Worm (Caenorhabditis elegans) whole organism, midembryonic: ENCODE measurements around the gene clec-58.

Experiments used
- flt-1 ChIP-seq: fragments of 200-800 bp; sonication (Bioruptor generic); IDR thresholded peaks from 2 replicates; pipeline ENCODE4 v1.3.6; 2022; ENCODE audit warnings: missing genetic modification characterization, missing compliant biosample characterization
- klf-2 ChIP-seq: fragments of 200-800 bp; sonication (Bioruptor generic); conservative IDR thresholded peaks from 2 replicates; pipeline ENCODE4 v1.3.6; 2022; ENCODE audit warnings: missing genetic modification reagents, missing genetic modification characterization, missing compliant biosample characterization
- med-1 ChIP-seq: sonication (generic microtip); optimal IDR thresholded peaks from 2 replicates; lab custom pipeline; 2017; ENCODE audit warnings: missing genetic modification characterization, mild to moderate bottlenecking, missing compliant biosample characterization, antibody characterized with exemption, missing genetic modification reagents; ENCODE audit not compliant: insufficient read depth
- ref-1 ChIP-seq: fragments of 200-800 bp; sonication (Bioruptor generic); conservative IDR thresholded peaks from 2 replicates; pipeline ENCODE4 v1.3.6; 2022; ENCODE audit warnings: missing genetic modification reagents, missing genetic modification characterization, missing compliant biosample characterization

DNA sequence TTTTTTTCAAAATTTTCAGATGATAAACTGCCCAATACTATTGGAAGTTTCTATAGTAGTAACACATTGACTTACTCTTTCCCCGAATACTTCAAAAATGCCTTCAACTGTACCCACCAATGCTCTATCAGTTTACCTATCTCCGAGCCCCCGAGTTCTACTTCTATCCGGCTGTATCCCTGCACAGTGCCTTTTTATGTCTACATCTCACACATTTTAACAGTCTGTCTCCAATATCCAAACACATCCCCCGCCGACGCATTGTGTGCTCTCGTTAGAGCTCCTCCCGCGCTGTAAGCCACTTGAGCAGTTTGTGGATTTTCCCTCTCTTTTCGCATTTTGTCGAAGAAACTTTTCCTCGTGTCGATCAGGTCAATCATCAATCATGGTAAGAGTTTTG is 9.4 kb downstream of the clec-58 start, which contains the start of gene tnc-2:
- TF ChIP-seq klf-2 (GFP tag; lab: Robert Waterston, UW) (no peak), ref-1 (no peak), flt-1 (GFP tag; lab: Robert Waterston, UW) (no peak), med-1 (GFP tag; lab: Kevin White, UChicago) (no peak)
